Fruit fly (Drosophila melanogaster) whole organism: ENCODE data around the gene moon.
"Not testable (repeated sequence)": the region's sequence is repeated elsewhere in the genome, so short reads cannot be mapped to it uniquely, and the experiment has no call there.

Source experiments
- CG8478 ChIP-seq: fragments of >200 bp; optimal IDR thresholded peaks from 2 replicates; lab custom pipeline; 2018; ENCODE audit warnings: inconsistent platforms
- Dll ChIP-seq: fragments of >200 bp; optimal IDR thresholded peaks from 2 replicates; lab custom pipeline; 2017
- EcR ChIP-seq, 2 experiments: fragments of >200 bp; optimal IDR thresholded peaks; 2 replicates each; lab custom pipeline; 2017; ENCODE audit warnings: missing biosample characterization in 2 of 2, missing genetic modification characterization in 2 of 2, missing genetic modification reagents in 2 of 2
- pan ChIP-seq: fragments of >200 bp; optimal IDR thresholded peaks from 2 replicates; lab custom pipeline; 2017
- psq ChIP-seq: fragments of >200 bp; optimal IDR thresholded peaks from 2 replicates; lab custom pipeline; 2017
- usp ChIP-seq: fragments of >200 bp; optimal IDR thresholded peaks from 2 replicates; lab custom pipeline; 2017; ENCODE audit warnings: missing biosample characterization, missing genetic modification characterization, mixed read lengths

moon gene

DNA sequence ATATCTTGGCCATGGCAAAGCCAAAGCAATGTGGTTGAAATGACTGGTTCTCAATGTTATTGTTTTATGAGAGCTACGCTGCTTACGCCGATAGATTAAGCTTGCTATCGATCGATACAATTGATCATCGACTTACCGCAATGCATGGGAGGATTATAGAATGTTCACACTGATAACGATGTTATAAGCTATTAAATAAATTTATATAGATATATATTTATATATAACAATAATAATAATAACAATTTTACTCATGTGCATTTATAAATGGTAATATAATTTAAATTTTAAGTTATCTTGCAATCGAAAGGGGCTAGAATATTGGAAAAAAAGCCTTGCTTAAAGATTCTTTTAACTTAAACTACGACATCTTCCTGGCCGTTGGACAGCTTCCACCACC lies at the start of gene moon:
Gene moon, minus strand, starts transcription at position 101 of the 400 bp plus-strand sequence.
- TF ChIP-seq CG8478 (lab: Kevin White, UChicago) (no peak), psq (lab: Kevin White, UChicago) (no peak), Dll (lab: Kevin White, UChicago) (no peak), pan (lab: Kevin White, UChicago) (no peak), usp (GFP tag; lab: Kevin White, UChicago) (no peak), EcR (GFP tag; optimal IDR thresholded peaks at IDR 0.05; lab: Kevin White, UChicago) (no peak)

DNA sequence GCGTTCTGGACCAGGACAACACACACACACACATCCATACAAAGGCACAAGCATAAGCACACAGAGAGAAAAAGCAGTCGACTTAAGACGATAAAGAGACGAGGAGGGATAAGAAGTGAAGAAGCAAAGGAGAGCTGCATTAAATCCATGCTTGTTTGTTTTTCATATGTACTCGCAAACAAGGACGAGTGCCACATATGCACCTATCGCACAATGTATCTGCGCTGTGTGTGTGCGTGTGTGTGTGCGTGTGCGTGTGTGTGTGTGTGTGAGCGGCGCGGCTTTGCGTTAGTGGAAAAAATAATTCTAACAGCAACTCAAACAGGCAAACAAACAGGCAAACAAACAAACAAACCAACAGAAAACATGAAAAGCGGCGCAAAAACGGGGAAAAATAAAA lies 46.7 kb upstream of the moon start:
- TF ChIP-seq usp (GFP tag; lab: Kevin White, UChicago) (no peak), EcR (GFP tag; optimal IDR thresholded peaks at IDR 0.05; lab: Kevin White, UChicago) (no peak), CG8478 (lab: Kevin White, UChicago) (no peak), psq (lab: Kevin White, UChicago) (no peak)

DNA sequence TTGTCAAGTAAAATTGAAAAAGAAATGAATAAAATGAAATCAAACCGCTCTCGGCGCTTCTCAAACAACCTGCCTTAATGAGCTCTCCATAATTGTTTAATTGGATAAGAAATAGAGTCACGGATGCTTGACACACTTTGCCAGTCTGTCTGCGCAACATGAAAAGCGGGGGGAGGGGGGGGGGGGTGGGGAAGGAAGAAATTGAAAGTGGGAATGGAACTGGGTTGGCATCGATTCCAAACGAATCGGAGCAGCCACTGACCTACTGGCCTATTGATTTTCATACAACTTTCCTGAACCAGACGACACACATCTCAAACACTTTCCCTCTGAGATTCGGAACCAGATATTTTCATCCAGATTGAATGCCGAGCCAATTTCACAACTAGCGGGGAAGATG lies 34.3 kb upstream of the moon start, which contains the start of gene CG2750:
Gene CG2750, plus strand, starts transcription at position 301 of the 400 bp plus-strand sequence.
- TF ChIP-seq usp (GFP tag; lab: Kevin White, UChicago) = no peak

DNA sequence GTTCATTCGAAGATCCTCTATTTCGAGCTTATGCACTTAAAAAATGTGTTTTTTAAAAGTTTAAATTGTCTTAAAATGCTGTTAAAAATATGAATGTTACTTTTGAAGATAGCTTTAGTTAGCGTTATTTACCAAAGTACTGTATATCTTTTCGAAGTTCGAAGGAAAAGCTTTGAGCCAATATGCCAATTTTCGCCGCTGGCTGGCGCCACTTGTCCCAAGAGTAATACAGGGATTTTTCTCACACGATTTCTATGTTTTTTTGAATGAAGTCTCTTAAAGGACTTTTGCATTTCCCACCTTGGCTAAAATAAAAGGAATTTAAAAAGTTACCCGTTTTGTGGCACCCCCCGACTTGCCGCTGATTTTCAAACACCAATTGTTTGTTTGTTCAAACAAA lies 31.6 kb upstream of the moon start:
- TF ChIP-seq psq (lab: Kevin White, UChicago) (no peak), EcR (GFP tag; optimal IDR thresholded peaks at IDR 0.05; lab: Kevin White, UChicago) (no peak), pan (lab: Kevin White, UChicago) (no peak), usp (GFP tag; lab: Kevin White, UChicago) (no peak), CG8478 (lab: Kevin White, UChicago) (no peak), Dll (lab: Kevin White, UChicago) (no peak)

DNA sequence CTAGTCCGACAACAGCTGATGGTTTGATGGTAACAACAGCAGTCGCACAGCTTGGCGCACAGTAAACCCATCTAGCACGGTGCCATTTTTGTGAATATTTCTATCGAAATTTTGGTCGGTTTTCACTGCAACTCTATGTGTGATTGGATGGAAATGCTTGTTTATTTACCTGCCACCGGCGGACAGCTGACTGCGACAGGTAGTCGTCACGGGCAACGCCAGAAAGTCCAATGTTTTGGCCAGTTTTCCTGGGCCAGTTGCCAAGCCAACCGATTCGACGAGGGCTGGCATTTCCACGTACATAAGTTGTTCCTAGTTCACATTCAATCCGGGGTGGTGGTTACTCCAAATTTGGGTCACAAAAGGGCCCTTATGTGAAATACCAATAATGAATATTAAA lies 31.1 kb upstream of the moon start, which contains the start of gene CG11356:
Gene CG11356, minus strand, starts transcription at position 101 of the 400 bp plus-strand sequence.
- TF ChIP-seq Dll (lab: Kevin White, UChicago) (no peak), pan (lab: Kevin White, UChicago) (no peak), usp (GFP tag; lab: Kevin White, UChicago) (no peak), CG8478 (lab: Kevin White, UChicago) (no peak), EcR (GFP tag; optimal IDR thresholded peaks at IDR 0.05; lab: Kevin White, UChicago) (no peak), psq (lab: Kevin White, UChicago) (no peak)

DNA sequence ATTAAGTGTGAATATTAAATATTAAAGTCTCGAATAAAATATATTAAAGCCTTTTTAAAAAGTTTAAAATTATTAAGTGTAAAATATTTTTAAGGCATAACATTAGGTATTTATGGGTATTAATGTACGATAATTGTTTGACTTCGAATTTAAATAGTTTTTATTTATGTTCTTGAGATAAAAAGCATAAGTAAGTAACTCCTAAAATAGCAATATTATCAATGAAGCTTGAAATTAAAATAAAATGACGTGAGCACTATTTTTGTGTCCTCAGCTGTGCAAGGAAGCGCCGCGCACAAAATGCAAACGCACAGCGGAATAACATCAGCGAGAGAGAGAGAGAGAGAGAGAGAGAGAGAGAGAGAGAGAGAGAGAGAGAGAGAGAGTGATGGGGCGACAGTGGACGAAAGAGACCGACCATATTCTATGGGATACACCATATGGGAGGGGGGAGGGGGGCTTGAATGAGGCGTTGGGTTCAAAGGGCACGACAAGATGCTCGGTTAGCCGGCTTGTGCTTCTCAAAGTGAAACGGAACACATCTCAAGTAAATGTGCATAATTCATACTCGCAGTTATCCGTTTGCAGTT lies 17.7 kb upstream of the moon start:
- no peak for TF ChIP-seq Dll (lab: Kevin White, UChicago)
- no peak for TF ChIP-seq psq (lab: Kevin White, UChicago)
- TF ChIP-seq pan (lab: Kevin White, UChicago) = no peak
- no peak for TF ChIP-seq CG8478 (lab: Kevin White, UChicago)
- TF ChIP-seq usp (GFP tag; lab: Kevin White, UChicago) = no peak
- TF ChIP-seq EcR (GFP tag; optimal IDR thresholded peaks at IDR 0.05; lab: Kevin White, UChicago) = no peak

DNA sequence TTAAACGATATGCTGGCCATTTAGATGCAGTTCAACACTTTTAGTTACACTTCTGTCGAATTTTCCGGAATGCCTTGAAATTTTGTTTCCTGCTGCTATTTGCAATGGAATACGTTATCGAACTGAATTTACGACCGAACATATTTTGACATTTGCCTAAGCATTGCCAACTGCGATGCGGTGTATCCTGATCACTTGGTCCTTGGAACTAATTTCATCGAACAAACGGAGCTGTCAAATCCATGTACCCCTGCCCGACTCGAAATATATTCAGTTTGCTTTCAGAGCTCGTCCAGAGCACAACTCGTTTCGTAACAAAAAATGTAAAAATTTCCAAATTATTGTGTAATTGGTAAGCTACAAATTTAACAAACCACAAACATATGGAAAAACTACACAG lies 14.3 kb upstream of the moon start, which contains the start of gene CG15734:
Gene CG15734, minus strand, starts transcription at position 101 of the 400 bp plus-strand sequence.
- TF ChIP-seq usp (GFP tag; lab: Kevin White, UChicago); Dll (lab: Kevin White, UChicago); psq (lab: Kevin White, UChicago): not testable (repeated sequence)

DNA sequence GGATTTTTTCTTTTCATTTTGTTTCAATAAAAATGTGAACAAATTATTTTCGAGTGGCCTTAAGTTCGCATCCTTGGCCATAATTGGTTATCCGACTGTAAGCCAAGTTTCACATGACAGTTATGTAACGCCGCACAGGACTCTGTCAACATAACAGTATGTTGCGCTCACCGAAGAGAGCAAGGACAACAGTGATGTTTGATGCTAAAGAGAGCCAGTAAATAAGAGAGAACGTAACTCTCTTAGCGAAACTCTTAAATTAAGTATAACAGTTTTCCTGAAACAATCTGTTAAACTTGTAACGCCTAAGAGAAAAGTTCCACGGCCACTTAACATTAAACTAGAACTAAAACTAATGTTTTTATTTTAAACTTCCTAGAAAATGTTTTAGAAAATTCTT lies 13.1 kb upstream of the moon start:
- TF ChIP-seq psq (lab: Kevin White, UChicago) (no peak), Dll (lab: Kevin White, UChicago) (no peak), usp (GFP tag; lab: Kevin White, UChicago) (no peak), EcR (GFP tag; optimal IDR thresholded peaks at IDR 0.05; lab: Kevin White, UChicago) (no peak), CG8478 (lab: Kevin White, UChicago) (no peak), pan (lab: Kevin White, UChicago) (no peak)

DNA sequence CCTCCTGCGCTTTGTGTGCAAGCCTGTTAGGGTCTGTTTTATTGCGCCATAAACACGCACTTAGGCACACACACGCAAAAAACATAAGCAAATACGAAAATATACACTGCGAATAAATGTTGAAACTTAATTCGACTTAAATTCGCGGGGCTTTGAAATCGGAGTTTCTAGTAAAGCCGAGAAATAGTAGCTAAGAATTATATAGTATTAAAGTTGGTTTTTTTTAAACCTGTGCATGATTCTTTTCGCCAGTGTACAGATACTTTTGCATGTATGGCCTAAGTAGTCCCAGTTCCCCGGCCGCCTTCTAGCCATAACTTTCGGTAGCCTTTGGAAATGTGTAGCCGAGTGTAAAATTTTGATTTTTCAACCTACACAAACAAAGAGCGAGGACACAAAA lies 11.8 kb upstream of the moon start:
- TF ChIP-seq usp (GFP tag; lab: Kevin White, UChicago) = no peak
- no peak for TF ChIP-seq pan (lab: Kevin White, UChicago)
- TF ChIP-seq EcR (GFP tag; optimal IDR thresholded peaks at IDR 0.05; lab: Kevin White, UChicago) = no peak
- TF ChIP-seq Dll (lab: Kevin White, UChicago) = no peak
- TF ChIP-seq psq (lab: Kevin White, UChicago) = no peak
- TF ChIP-seq CG8478 (lab: Kevin White, UChicago) = no peak

DNA sequence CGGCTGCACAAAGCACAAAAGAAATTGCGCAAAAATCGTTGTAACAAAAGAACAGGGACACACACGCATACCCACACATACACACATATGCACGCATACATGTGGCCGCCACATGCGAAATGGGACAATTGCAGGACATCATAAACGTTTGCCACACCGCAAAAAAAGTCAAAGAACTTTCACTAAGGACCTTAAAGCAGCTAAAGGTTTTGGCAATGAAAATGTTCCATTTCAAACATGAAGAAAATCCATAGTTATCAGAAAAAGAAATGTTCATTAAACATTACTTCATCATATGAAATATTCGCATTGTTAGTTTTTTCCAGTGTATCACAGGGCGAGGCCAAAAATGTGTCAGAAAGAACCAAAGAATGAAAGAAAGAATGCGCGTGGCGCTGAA lies 9.6 kb upstream of the moon start:
- TF ChIP-seq usp (GFP tag; lab: Kevin White, UChicago) = no peak
- no peak for TF ChIP-seq pan (lab: Kevin White, UChicago)
- TF ChIP-seq psq (lab: Kevin White, UChicago) = no peak
- TF ChIP-seq Dll (lab: Kevin White, UChicago) = no peak
- TF ChIP-seq EcR (GFP tag; optimal IDR thresholded peaks at IDR 0.05; lab: Kevin White, UChicago) = no peak
- no peak for TF ChIP-seq CG8478 (lab: Kevin White, UChicago)

DNA sequence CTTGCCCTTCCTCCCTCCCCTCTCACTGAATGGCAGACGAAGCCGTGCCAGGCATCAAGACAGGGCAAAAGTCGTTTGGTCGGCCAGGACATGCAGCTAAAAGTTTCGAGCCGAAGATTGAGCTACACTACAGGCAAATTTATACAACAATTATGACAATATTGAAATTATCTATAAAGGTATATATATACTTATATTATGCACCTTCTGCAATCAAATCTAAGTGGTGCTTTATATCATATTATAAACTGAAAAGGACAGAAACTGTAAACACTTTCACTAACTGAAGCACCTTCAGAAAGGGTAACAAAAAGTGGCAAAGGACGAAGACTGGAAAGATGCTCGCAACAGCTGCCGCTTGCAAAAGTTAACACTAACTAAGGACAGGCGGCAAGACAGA lies 3.6 kb upstream of the moon start:
- TF ChIP-seq usp (GFP tag; lab: Kevin White, UChicago) = no peak
- TF ChIP-seq EcR (GFP tag; optimal IDR thresholded peaks at IDR 0.05; lab: Kevin White, UChicago) = no peak
- no peak for TF ChIP-seq psq (lab: Kevin White, UChicago)
- no peak for TF ChIP-seq pan (lab: Kevin White, UChicago)

DNA sequence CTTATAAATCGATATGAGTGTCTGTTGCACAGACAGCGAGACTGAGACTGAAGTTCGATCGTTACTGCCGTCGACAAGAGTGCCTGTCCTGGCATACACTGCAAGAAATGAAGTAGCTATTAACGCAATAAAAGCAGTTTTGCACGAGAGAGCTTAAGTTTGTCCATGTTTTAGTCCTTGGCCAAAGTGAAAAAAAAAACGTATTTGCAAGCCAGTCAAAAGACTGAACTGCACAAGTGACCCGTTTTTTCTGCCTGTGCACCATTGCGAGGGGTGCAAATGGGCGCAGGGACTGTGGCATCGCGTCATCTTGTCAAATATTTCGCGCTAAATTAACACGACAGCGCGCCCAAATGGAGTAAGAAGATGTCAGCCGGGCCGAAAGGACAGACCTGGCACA lies 3.0 kb upstream of the moon start:
- TF ChIP-seq pan (lab: Kevin White, UChicago) (no peak), psq (lab: Kevin White, UChicago) (no peak)
